Fruit fly (Drosophila melanogaster): ENCODE results near the gene kek5.

Gene kek5

dm6 chrX:19352830-19353441, at the start of gene kek5 (continued):
- TF ChIP-seq Dip2 (GFP tag; IDR thresholded peaks at IDR 0.05) (no peak), CG2678 (tag; optimal IDR thresholded peaks at IDR 0.05) (peak; percentile 41), CG32767 (GFP tag; IDR thresholded peaks at IDR 0.05) (no peak), dati (GFP tag; IDR thresholded peaks at IDR 0.05) (no peak), row (GFP tag; IDR thresholded peaks at IDR 0.05) (peak; percentile 49; the same call in 1 of the 3 replicates), Antp (GFP tag; optimal IDR thresholded peaks at IDR 0.05) (no peak), gsb (GFP tag; IDR thresholded peaks at IDR 0.05) (no peak), CG10959 (GFP tag; IDR thresholded peaks at IDR 0.05) (no peak), CG11560 (tag; IDR thresholded peaks at IDR 0.05) (no peak), al (GFP tag; IDR thresholded peaks at IDR 0.05) (no peak), oc (tag; optimal IDR thresholded peaks at IDR 0.05) (no peak), crol (GFP tag; IDR thresholded peaks at IDR 0.05) (no peak), CG9609 (GFP tag; optimal IDR thresholded peaks at IDR 0.05) (no peak), CG13424 (tag; optimal IDR thresholded peaks at IDR 0.05) (peak; percentile 16), CG2202 (tag; optimal IDR thresholded peaks at IDR 0.05) (no peak), dmrt99B (tag; optimal IDR thresholded peaks at IDR 0.05) (peak; percentile 41), CG1647 (GFP tag; optimal IDR thresholded peaks at IDR 0.05) (no peak), CG11696 (GFP tag; IDR thresholded peaks at IDR 0.05) (no peak), CG16779 (GFP tag; IDR thresholded peaks at IDR 0.05) (no peak), CG7987 (GFP tag; optimal IDR thresholded peaks at IDR 0.05) (no peak), grau (tag; optimal IDR thresholded peaks at IDR 0.05) (peak; percentile 33), CG4707 (GFP tag; optimal IDR thresholded peaks at IDR 0.05) (no peak), sc (optimal IDR thresholded peaks at IDR 0.05) (no peak), sc (GFP tag; optimal IDR thresholded peaks at IDR 0.05) (no peak), dysf (GFP tag; IDR thresholded peaks at IDR 0.05) (peak; percentile 50; the same call in 1 of the 3 replicates), nau (GFP tag; optimal IDR thresholded peaks at IDR 0.05) (peak; percentile 21), wor (GFP tag; IDR thresholded peaks at IDR 0.05) (no peak), CG32532 (GFP tag; IDR thresholded peaks at IDR 0.05) (peak; percentile 51; the same call in 1 of the 2 replicates), Med (GFP tag) (peak; percentile 88), CrebB (tag; optimal IDR thresholded peaks at IDR 0.05) (no peak), Dref (GFP tag; IDR thresholded peaks at IDR 0.05) (no peak), CG8359 (GFP tag; optimal IDR thresholded peaks at IDR 0.05; ENCODE audit: borderline replicate concordance) (no peak), Bdp1 (GFP tag; optimal IDR thresholded peaks at IDR 0.05) (no peak), ranshi (GFP tag; IDR thresholded peaks at IDR 0.05) (no peak), kay (GFP tag; optimal IDR thresholded peaks at IDR 0.05) (no peak), dmrt11E (tag; optimal IDR thresholded peaks at IDR 0.05) (peak; percentile 37), Xrp1 (GFP tag; IDR thresholded peaks at IDR 0.05) (peak; percentile 66), Pdp1 (GFP tag; optimal IDR thresholded peaks at IDR 0.05) (no peak), MESR4 (GFP tag; optimal IDR thresholded peaks at IDR 0.05) (no peak), dpn (GFP tag; optimal IDR thresholded peaks at IDR 0.05) (peak in 1 of 2 experiments; percentile 16), NfI (GFP tag; optimal IDR thresholded peaks at IDR 0.05) (no peak), Lhr (GFP tag; optimal IDR thresholded peaks at IDR 0.05) (peak; percentile 0), CG15011 (GFP tag; optimal IDR thresholded peaks at IDR 0.05) (peak; percentile 29), Drgx (GFP tag; IDR thresholded peaks at IDR 0.05) (peak; percentile 58), sisA (GFP tag; IDR thresholded peaks at IDR 0.05) (no peak), Hsf (GFP tag; optimal IDR thresholded peaks at IDR 0.05) (peak; percentile 28), CG7556 (GFP tag; optimal IDR thresholded peaks at IDR 0.05) (peak; percentile 26), toy (GFP tag; IDR thresholded peaks at IDR 0.05) (no peak), amos (GFP tag; IDR thresholded peaks at IDR 0.05; ENCODE audit: partially characterized antibody) (no peak; the same call in 1 of the 2 replicates), peb (GFP tag; IDR thresholded peaks at IDR 0.05) (no peak), CG2116 (GFP tag; optimal IDR thresholded peaks at IDR 0.05) (no peak)

All from whole organism, embryonic.